Worm (Caenorhabditis elegans) whole organism, L1 larva: ENCODE measurements around the gene sod-5.

Source experiments
- C04F5.9 ChIP-seq: sonication (generic microtip); optimal IDR thresholded peaks from 2 replicates; lab custom pipeline; 2016; ENCODE audit warnings: missing genetic modification characterization, missing compliant biosample characterization
- C34B4.2 ChIP-seq: sonication (generic microtip); optimal IDR thresholded peaks from 2 replicates; lab custom pipeline; 2017; ENCODE audit warnings: mild to moderate bottlenecking, missing genetic modification characterization, missing compliant biosample characterization
- F16B12.6 ChIP-seq: fragments of 150-350 bp; optimal IDR thresholded peaks from 2 replicates; lab custom pipeline; 2014; ENCODE audit warnings: missing biosample characterization, missing genetic modification characterization
- aly-2 ChIP-seq: fragments of 150-350 bp; optimal IDR thresholded peaks from 2 replicates; lab custom pipeline; 2014; ENCODE audit warnings: missing biosample characterization, missing genetic modification characterization
- blmp-1 ChIP-seq: fragments of 150-350 bp; optimal IDR thresholded peaks from 2 replicates; lab custom pipeline; 2014; ENCODE audit warnings: missing biosample characterization, missing genetic modification characterization
- ceh-63 ChIP-seq: fragments of 200-800 bp; sonication (Bioruptor generic); optimal IDR thresholded peaks from 2 replicates; lab custom pipeline; 2018; ENCODE audit warnings: mild to moderate bottlenecking, missing genetic modification characterization, missing compliant biosample characterization
- ceh-82 ChIP-seq, 3 experiments: fragments of 150-350 bp in 1 of 3; sonication (generic microtip) in 2 of 3; optimal IDR thresholded peaks; 2 replicates each; lab custom pipeline; 2014 to 2017; ENCODE audit warnings: missing biosample characterization in 3 of 3, missing genetic modification characterization in 3 of 3
- ceh-88 ChIP-seq: fragments of 200-800 bp; sonication (Bioruptor generic); IDR thresholded peaks from 2 replicates; pipeline ENCODE4 v1.3.6; 2022; ENCODE audit warnings: missing genetic modification characterization, missing compliant biosample characterization
- ceh-90 ChIP-seq: sonication (generic microtip); optimal IDR thresholded peaks from 2 replicates; lab custom pipeline; 2016; ENCODE audit warnings: missing genetic modification characterization, missing compliant biosample characterization
- ces-1 ChIP-seq: fragments of 150-350 bp; optimal IDR thresholded peaks from 2 replicates; lab custom pipeline; 2014; ENCODE audit warnings: missing biosample characterization, missing genetic modification reagents, missing genetic modification characterization
- dsc-1 ChIP-seq: sonication (generic microtip); optimal IDR thresholded peaks from 2 replicates; lab custom pipeline; 2016; ENCODE audit warnings: mild to moderate bottlenecking, missing genetic modification characterization, missing compliant biosample characterization
- egl-27 ChIP-seq, 2 experiments: fragments of 150-350 bp in 1 of 2; sonication (generic microtip); optimal IDR thresholded peaks; 3 replicates each; lab custom pipeline; 2017 to 2018; ENCODE audit warnings: missing biosample characterization in 2 of 2, missing genetic modification characterization in 2 of 2, missing genetic modification reagents in 2 of 2
- elt-2 ChIP-seq: sonication (generic microtip); optimal IDR thresholded peaks from 2 replicates; lab custom pipeline; 2016; ENCODE audit warnings: missing genetic modification characterization, mild to moderate bottlenecking, inconsistent platforms, missing compliant biosample characterization, missing genetic modification reagents
- elt-3 ChIP-seq, 6 experiments: fragments of 150-350 bp in 1 of 6; sonication (generic microtip); optimal IDR thresholded peaks; 2 replicates each; lab custom pipeline; 2017 to 2018; ENCODE audit warnings: missing biosample characterization in 6 of 6, missing genetic modification characterization in 6 of 6, inconsistent platforms in 1 of 6
- ets-5 ChIP-seq: fragments of 200-800 bp; sonication (Bioruptor generic); IDR thresholded peaks from 2 replicates; pipeline ENCODE4 v1.3.6; 2022; ENCODE audit warnings: missing genetic modification characterization, missing compliant biosample characterization
- fkh-8 ChIP-seq: sonication (generic microtip); optimal IDR thresholded peaks from 2 replicates; lab custom pipeline; 2016; ENCODE audit warnings: mild to moderate bottlenecking, missing genetic modification characterization, missing compliant biosample characterization
- fos-1 ChIP-seq: fragments of 150-350 bp; optimal IDR thresholded peaks from 2 replicates; lab custom pipeline; 2014; ENCODE audit warnings: missing biosample characterization, missing genetic modification characterization
- hlh-17 ChIP-seq: fragments of 200-800 bp; sonication (Bioruptor generic); optimal IDR thresholded peaks from 2 replicates; lab custom pipeline; 2018; ENCODE audit warnings: missing genetic modification characterization, mild to moderate bottlenecking, missing compliant biosample characterization, moderate library complexity, borderline replicate concordance
- hlh-4 ChIP-seq: sonication (generic microtip); optimal IDR thresholded peaks from 2 replicates; lab custom pipeline; 2016; ENCODE audit warnings: mild to moderate bottlenecking, missing genetic modification characterization, missing compliant biosample characterization
- hpl-2 ChIP-seq: fragments of 150-350 bp; optimal IDR thresholded peaks from 2 replicates; lab custom pipeline; 2014; ENCODE audit warnings: missing biosample characterization, missing genetic modification reagents, missing genetic modification characterization
- jun-1 ChIP-seq: fragments of 150-350 bp; optimal IDR thresholded peaks from 2 replicates; lab custom pipeline; 2014; ENCODE audit warnings: missing biosample characterization, missing genetic modification reagents, missing genetic modification characterization
- lin-13 ChIP-seq: fragments of 150-350 bp; optimal IDR thresholded peaks from 2 replicates; lab custom pipeline; 2014; ENCODE audit warnings: missing biosample characterization, missing genetic modification reagents, missing genetic modification characterization
- lin-14 ChIP-seq: fragments of 200-800 bp; sonication (Bioruptor generic); optimal IDR thresholded peaks from 2 replicates; lab custom pipeline; 2018; ENCODE audit warnings: mild to moderate bottlenecking, missing genetic modification characterization, moderate library complexity, missing compliant biosample characterization
- lin-15B ChIP-seq: fragments of 150-350 bp; sonication (generic microtip); optimal IDR thresholded peaks from 3 replicates; lab custom pipeline; 2014; ENCODE audit warnings: missing biosample characterization, missing genetic modification characterization
- lin-35 ChIP-seq, 2 experiments: fragments of 150-350 bp; optimal IDR thresholded peaks; 2 replicates each; lab custom pipeline; 2014; ENCODE audit warnings: missing biosample characterization in 2 of 2, missing genetic modification characterization in 2 of 2, missing genetic modification reagents in 2 of 2
- lin-39 ChIP-seq: fragments of 150-350 bp; optimal IDR thresholded peaks from 2 replicates; lab custom pipeline; 2014; ENCODE audit warnings: missing biosample characterization, missing genetic modification reagents, missing genetic modification characterization
- lsy-2 ChIP-seq, 2 experiments: fragments of 150-350 bp; optimal IDR thresholded peaks; 2 replicates each; lab custom pipeline; 2014; ENCODE audit warnings: missing biosample characterization in 2 of 2, missing genetic modification characterization in 2 of 2
- mep-1 ChIP-seq: fragments of 150-350 bp; optimal IDR thresholded peaks from 2 replicates; lab custom pipeline; 2014; ENCODE audit warnings: missing biosample characterization, missing genetic modification characterization
- nhr-237 ChIP-seq: fragments of 150-350 bp; optimal IDR thresholded peaks from 2 replicates; lab custom pipeline; 2014; ENCODE audit warnings: missing biosample characterization, missing genetic modification characterization
- nhr-28 ChIP-seq: fragments of 150-350 bp; optimal IDR thresholded peaks from 2 replicates; lab custom pipeline; 2014; ENCODE audit warnings: missing biosample characterization, missing genetic modification characterization
- nhr-71 ChIP-seq: sonication (generic microtip); optimal IDR thresholded peaks from 2 replicates; lab custom pipeline; 2016; ENCODE audit warnings: mild to moderate bottlenecking, missing genetic modification characterization, moderate library complexity, missing compliant biosample characterization
- nhr-77 ChIP-seq: fragments of 150-350 bp; optimal IDR thresholded peaks from 2 replicates; lab custom pipeline; 2014; ENCODE audit warnings: missing biosample characterization, missing genetic modification characterization
- nhr-85 ChIP-seq: sonication (generic microtip); peaks from one replicate; lab custom pipeline; 2016; ENCODE audit warnings: missing genetic modification characterization, inconsistent platforms, missing compliant biosample characterization
- nhr-90 ChIP-seq: sonication (generic microtip); optimal IDR thresholded peaks from 2 replicates; lab custom pipeline; 2016; ENCODE audit warnings: mild to moderate bottlenecking, missing genetic modification characterization, missing compliant biosample characterization; ENCODE audit not compliant: poor library complexity
- skn-1 ChIP-seq: fragments of 150-350 bp; optimal IDR thresholded peaks from 2 replicates; lab custom pipeline; 2014; ENCODE audit warnings: missing biosample characterization, missing genetic modification characterization
- snpc-4 ChIP-seq: fragments of 150-350 bp; optimal IDR thresholded peaks from 2 replicates; lab custom pipeline; 2014; ENCODE audit warnings: missing biosample characterization, missing genetic modification characterization
- sup-37 ChIP-seq: fragments of 200-800 bp; sonication (Bioruptor generic); optimal IDR thresholded peaks from 2 replicates; lab custom pipeline; 2018; ENCODE audit warnings: mild to moderate bottlenecking, missing genetic modification characterization, missing compliant biosample characterization
- tlp-1 ChIP-seq: fragments of 150-350 bp; optimal IDR thresholded peaks from 2 replicates; lab custom pipeline; 2014; ENCODE audit warnings: missing biosample characterization, missing genetic modification characterization
- xbp-1 ChIP-seq: sonication (generic microtip); optimal IDR thresholded peaks from 2 replicates; lab custom pipeline; 2016; ENCODE audit warnings: missing genetic modification characterization, missing compliant biosample characterization
- zag-1 ChIP-seq: fragments of 150-350 bp; optimal IDR thresholded peaks from 2 replicates; lab custom pipeline; 2014; ENCODE audit warnings: missing biosample characterization, missing genetic modification characterization
- zip-4 ChIP-seq: fragments of 200-800 bp; sonication (Bioruptor generic); optimal IDR thresholded peaks from 2 replicates; lab custom pipeline; 2018; ENCODE audit warnings: mild to moderate bottlenecking, missing genetic modification characterization, moderate library complexity, missing compliant biosample characterization
- ztf-11 ChIP-seq, 2 experiments: sonication (generic microtip); optimal IDR thresholded peaks; 2 replicates each; lab custom pipeline; 2016 to 2017; ENCODE audit warnings: missing genetic modification characterization in 2 of 2, missing biosample characterization in 1 of 2, missing compliant biosample characterization in 1 of 2

sod-5 gene

DNA sequence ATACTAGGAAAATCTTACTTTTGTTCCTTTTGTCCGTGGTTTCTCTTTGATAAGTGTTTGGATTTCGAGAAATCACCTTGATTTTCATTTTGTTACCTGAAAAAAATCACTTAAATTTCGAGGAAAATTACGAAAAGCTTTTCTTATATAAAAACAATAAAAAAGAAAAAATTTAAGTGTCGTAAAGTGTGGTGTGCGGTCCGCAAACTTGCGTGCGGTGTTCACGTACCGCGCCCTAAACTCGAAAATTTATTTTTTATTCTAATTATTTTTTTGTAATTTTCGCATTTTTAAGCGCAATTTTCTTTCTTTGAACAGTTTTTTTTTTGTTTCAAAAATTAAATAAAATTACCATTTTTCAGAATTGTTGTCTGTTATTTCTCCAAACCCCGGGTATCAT lies 7.4 kb downstream of the sod-5 start, which contains the start of the genes dcaf-13 and toe-1 (continued):
- no peak for TF ChIP-seq mep-1 (tag; lab: Kevin White, UChicago)
- TF ChIP-seq elt-3 (tag; optimal IDR thresholded peaks at IDR 0.05; lab: Kevin White, UChicago), result peak in 1 of 6 experiments; percentile 39
- peak; percentile 38 to 46 for TF ChIP-seq lsy-2 (tag; optimal IDR thresholded peaks at IDR 0.05; lab: Kevin White, UChicago)
- TF ChIP-seq blmp-1 (tag; lab: Kevin White, UChicago), result no peak
- TF ChIP-seq ets-5 (GFP tag; lab: Robert Waterston, UW), result no peak
- TF ChIP-seq lin-15B (tag; lab: Kevin White, UChicago), result no peak
- peak; percentile 84 for TF ChIP-seq F16B12.6 (tag; lab: Kevin White, UChicago)
- TF ChIP-seq C04F5.9, result no peak
- TF ChIP-seq snpc-4, result no peak
- no peak for TF ChIP-seq lin-14
- no peak for TF ChIP-seq lin-13 (GFP tag; lab: Kevin White, UChicago)
- TF ChIP-seq egl-27 (tag; optimal IDR thresholded peaks at IDR 0.05; lab: Kevin White, UChicago), result no peak
- no peak for TF ChIP-seq hlh-4 (tag; lab: Kevin White, UChicago)
- no peak for TF ChIP-seq ceh-63 (GFP tag; lab: Kevin White, UChicago)
- no peak for TF ChIP-seq ztf-11 (tag; optimal IDR thresholded peaks at IDR 0.05; lab: Kevin White, UChicago)
- no peak for TF ChIP-seq skn-1 (tag; lab: Kevin White, UChicago)
- no peak for TF ChIP-seq C34B4.2 (tag; lab: Kevin White, UChicago)
- TF ChIP-seq nhr-28, result no peak
- no peak for TF ChIP-seq sup-37 (GFP tag; lab: Kevin White, UChicago)
- TF ChIP-seq fkh-8 (tag; lab: Kevin White, UChicago), result no peak
- no peak for TF ChIP-seq elt-2 (tag; lab: Kevin White, UChicago)
- no peak for TF ChIP-seq ceh-88 (GFP tag; lab: Robert Waterston, UW)
- TF ChIP-seq dsc-1, result no peak
- no peak for TF ChIP-seq fos-1
- no peak for TF ChIP-seq xbp-1 (tag; lab: Kevin White, UChicago)
- no peak for TF ChIP-seq nhr-85 (tag; lab: Kevin White, UChicago)
- no peak for TF ChIP-seq nhr-71 (tag; lab: Kevin White, UChicago)
- TF ChIP-seq nhr-237 (tag; lab: Kevin White, UChicago), result no peak
- TF ChIP-seq nhr-77 (tag; lab: Kevin White, UChicago), result no peak
- TF ChIP-seq lin-39 (tag; lab: Kevin White, UChicago), result no peak
- no peak for TF ChIP-seq hlh-17 (GFP tag; lab: Kevin White, UChicago)
- TF ChIP-seq ceh-82 (tag; optimal IDR thresholded peaks at IDR 0.05; lab: Kevin White, UChicago), result peak in 2 of 3 experiments; percentile 7 to 17
- TF ChIP-seq, all 84 proteins: peak for 11

DNA sequence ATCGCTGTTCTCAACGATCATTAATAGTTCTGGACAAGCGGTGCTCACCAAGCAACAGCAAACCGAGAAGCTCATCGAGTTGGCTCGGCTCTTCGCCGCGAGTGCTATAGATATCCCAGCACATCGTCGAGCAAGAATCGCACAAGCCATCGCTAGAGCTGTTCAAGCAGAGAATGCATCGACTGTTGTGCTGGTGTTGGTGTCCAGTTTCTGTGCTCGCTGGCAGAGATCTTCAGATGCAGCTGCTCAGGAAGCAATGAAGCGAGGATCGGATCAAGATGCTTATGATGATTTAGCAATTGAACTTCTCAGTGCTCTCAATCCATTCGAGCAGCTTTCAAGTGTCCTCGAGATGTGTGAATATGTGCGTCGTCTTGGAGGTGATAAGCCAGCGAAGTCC lies 10.7 kb downstream of the sod-5 start:
- no peak for TF ChIP-seq aly-2
- TF ChIP-seq zip-4 (GFP tag; lab: Kevin White, UChicago), result no peak
- TF ChIP-seq lin-13 (GFP tag; lab: Kevin White, UChicago), result no peak
- TF ChIP-seq hpl-2, result no peak
- no peak for TF ChIP-seq ces-1
- no peak for TF ChIP-seq jun-1 (tag; lab: Kevin White, UChicago)
- TF ChIP-seq nhr-77 (tag; lab: Kevin White, UChicago), result no peak
- TF ChIP-seq zag-1 (tag; lab: Kevin White, UChicago), result no peak
- no peak for TF ChIP-seq ceh-90 (tag; lab: Kevin White, UChicago)
- TF ChIP-seq, all 84 proteins: peak for 0

ce11 chrII:4433146-4433545 lies 15.7 kb downstream of the sod-5 start, which contains the start of gene nhr-109:
TSS of gene nhr-109 (plus strand) at chrII:4433367.
- TF ChIP-seq elt-3 (tag; optimal IDR thresholded peaks at IDR 0.05; lab: Kevin White, UChicago), result peak in 1 of 6 experiments; percentile 45
- no peak for TF ChIP-seq sup-37 (GFP tag; lab: Kevin White, UChicago)
- TF ChIP-seq nhr-90, result no peak
- peak; percentile 6 for TF ChIP-seq elt-2 (tag; lab: Kevin White, UChicago)
- no peak for TF ChIP-seq tlp-1
- peak in 1 of 2 experiments; percentile 13 for TF ChIP-seq lin-35 (GFP tag; optimal IDR thresholded peaks at IDR 0.05; lab: Kevin White, UChicago)
